Fruit fly (Drosophila melanogaster): ENCODE measurements around the gene CG15296.

Gene CG15296

dm6 chrX:10586173-10586572 lies 19.8 kb upstream of the CG15296 start:
- TF ChIP-seq Sin3A (optimal IDR thresholded peaks at IDR 0.05) (no peak), Myc (optimal IDR thresholded peaks at IDR 0.05) (no peak), ttk (optimal IDR thresholded peaks at IDR 0.05) (no peak), insv (optimal IDR thresholded peaks at IDR 0.05) (no peak), h (optimal IDR thresholded peaks at IDR 0.05) (no peak), psq (optimal IDR thresholded peaks at IDR 0.05) (no peak)

- no peak for TF ChIP-seq Myc (optimal IDR thresholded peaks at IDR 0.05)
- no peak for TF ChIP-seq psq (optimal IDR thresholded peaks at IDR 0.05)
Observed at dm6 chrX:10585158-10585634, 18.8 kb upstream of the CG15296 start, which contains the start of gene spri. spri (minus strand) TSS chrX:10585422.

- no peak for TF ChIP-seq ttk (optimal IDR thresholded peaks at IDR 0.05)
- no peak for TF ChIP-seq insv (optimal IDR thresholded peaks at IDR 0.05)
- no peak for TF ChIP-seq Sin3A (optimal IDR thresholded peaks at IDR 0.05)
- no peak for TF ChIP-seq psq (optimal IDR thresholded peaks at IDR 0.05)
- no peak for TF ChIP-seq h (optimal IDR thresholded peaks at IDR 0.05)
- TF ChIP-seq Myc (optimal IDR thresholded peaks at IDR 0.05): no peak
Observed at dm6 chrX:10584461-10584860, 18.1 kb upstream of the CG15296 start.

- TF ChIP-seq ttk (optimal IDR thresholded peaks at IDR 0.05): no peak
- TF ChIP-seq psq (optimal IDR thresholded peaks at IDR 0.05): no peak
- no peak for TF ChIP-seq Myc (optimal IDR thresholded peaks at IDR 0.05)
- no peak for TF ChIP-seq h (optimal IDR thresholded peaks at IDR 0.05)
- TF ChIP-seq insv (optimal IDR thresholded peaks at IDR 0.05): no peak
- TF ChIP-seq Sin3A (optimal IDR thresholded peaks at IDR 0.05): no peak
Observed at dm6 chrX:10582064-10582463, 15.7 kb upstream of the CG15296 start.

dm6 chrX:10581476-10581875 lies 15.1 kb upstream of the CG15296 start:
- TF ChIP-seq psq (optimal IDR thresholded peaks at IDR 0.05) (no peak), Myc (optimal IDR thresholded peaks at IDR 0.05) (no peak), h (optimal IDR thresholded peaks at IDR 0.05) (no peak), ttk (optimal IDR thresholded peaks at IDR 0.05) (no peak), Sin3A (optimal IDR thresholded peaks at IDR 0.05) (no peak), insv (optimal IDR thresholded peaks at IDR 0.05) (no peak)

- TF ChIP-seq h (optimal IDR thresholded peaks at IDR 0.05): no peak
- TF ChIP-seq Sin3A (optimal IDR thresholded peaks at IDR 0.05): no peak
- no peak for TF ChIP-seq ttk (optimal IDR thresholded peaks at IDR 0.05)
- no peak for TF ChIP-seq psq (optimal IDR thresholded peaks at IDR 0.05)
- TF ChIP-seq Myc (optimal IDR thresholded peaks at IDR 0.05): no peak
- TF ChIP-seq insv (optimal IDR thresholded peaks at IDR 0.05): no peak
Observed at dm6 chrX:10580459-10581103, 14.2 kb upstream of the CG15296 start.

dm6 chrX:10579569-10579968 lies 13.2 kb upstream of the CG15296 start:
- no peak for TF ChIP-seq ttk (optimal IDR thresholded peaks at IDR 0.05)
- no peak for TF ChIP-seq Myc (optimal IDR thresholded peaks at IDR 0.05)
- no peak for TF ChIP-seq h (optimal IDR thresholded peaks at IDR 0.05)
- no peak for TF ChIP-seq psq (optimal IDR thresholded peaks at IDR 0.05)
- TF ChIP-seq Sin3A (optimal IDR thresholded peaks at IDR 0.05): no peak
- TF ChIP-seq insv (optimal IDR thresholded peaks at IDR 0.05): no peak

- no peak for TF ChIP-seq h (optimal IDR thresholded peaks at IDR 0.05)
- no peak for TF ChIP-seq insv (optimal IDR thresholded peaks at IDR 0.05)
- TF ChIP-seq ttk (optimal IDR thresholded peaks at IDR 0.05): no peak
- no peak for TF ChIP-seq Sin3A (optimal IDR thresholded peaks at IDR 0.05)
- TF ChIP-seq psq (optimal IDR thresholded peaks at IDR 0.05): no peak
- TF ChIP-seq Myc (optimal IDR thresholded peaks at IDR 0.05): no peak
Observed at dm6 chrX:10577773-10578172, 11.4 kb upstream of the CG15296 start.

- TF ChIP-seq insv (optimal IDR thresholded peaks at IDR 0.05) (no peak), Sin3A (optimal IDR thresholded peaks at IDR 0.05) (no peak), Myc (optimal IDR thresholded peaks at IDR 0.05) (no peak), ttk (optimal IDR thresholded peaks at IDR 0.05) (no peak), h (optimal IDR thresholded peaks at IDR 0.05) (no peak), psq (optimal IDR thresholded peaks at IDR 0.05) (no peak)
Observed at dm6 chrX:10576993-10577392, 10.6 kb upstream of the CG15296 start.

dm6 chrX:10573554-10573953 lies 7.2 kb upstream of the CG15296 start:
- no peak for TF ChIP-seq psq (optimal IDR thresholded peaks at IDR 0.05)
- TF ChIP-seq Sin3A (optimal IDR thresholded peaks at IDR 0.05): no peak
- TF ChIP-seq insv (optimal IDR thresholded peaks at IDR 0.05): no peak
- no peak for TF ChIP-seq Myc (optimal IDR thresholded peaks at IDR 0.05)
- TF ChIP-seq ttk (optimal IDR thresholded peaks at IDR 0.05): no peak
- TF ChIP-seq h (optimal IDR thresholded peaks at IDR 0.05): no peak

- TF ChIP-seq h (optimal IDR thresholded peaks at IDR 0.05) (no peak), Sin3A (optimal IDR thresholded peaks at IDR 0.05) (no peak), insv (optimal IDR thresholded peaks at IDR 0.05) (no peak), Myc (optimal IDR thresholded peaks at IDR 0.05) (no peak), ttk (optimal IDR thresholded peaks at IDR 0.05) (no peak), psq (optimal IDR thresholded peaks at IDR 0.05) (no peak)
Observed at dm6 chrX:10570142-10570756, 3.9 kb upstream of the CG15296 start.

- TF ChIP-seq psq (optimal IDR thresholded peaks at IDR 0.05) (no peak), Myc (optimal IDR thresholded peaks at IDR 0.05) (no peak), insv (optimal IDR thresholded peaks at IDR 0.05) (no peak), h (optimal IDR thresholded peaks at IDR 0.05) (no peak), ttk (optimal IDR thresholded peaks at IDR 0.05) (no peak), Sin3A (optimal IDR thresholded peaks at IDR 0.05) (no peak)
Observed at dm6 chrX:10564145-10564544, 2.2 kb downstream of the CG15296 start.

dm6 chrX:10561433-10561832 lies 5.0 kb downstream of the CG15296 start:
- TF ChIP-seq Myc (optimal IDR thresholded peaks at IDR 0.05) (no peak), h (optimal IDR thresholded peaks at IDR 0.05) (no peak), psq (optimal IDR thresholded peaks at IDR 0.05) (no peak), insv (optimal IDR thresholded peaks at IDR 0.05) (no peak), Sin3A (optimal IDR thresholded peaks at IDR 0.05) (no peak), ttk (optimal IDR thresholded peaks at IDR 0.05) (no peak)
